Worm (Caenorhabditis elegans) whole organism, young adult: ENCODE results near the gene ZK177.1.

Source experiments
- C06A6.2 ChIP-seq: fragments of 200-800 bp; sonication (Bioruptor generic); conservative IDR thresholded peaks from 2 replicates; pipeline ENCODE4 v1.3.6; 2022; ENCODE audit warnings: missing genetic modification characterization, missing compliant biosample characterization
- F49E8.2 ChIP-seq: sonication (generic microtip); optimal IDR thresholded peaks from 3 replicates; lab custom pipeline; 2017; ENCODE audit warnings: missing genetic modification characterization, mild to moderate bottlenecking, missing compliant biosample characterization, antibody characterized with exemption, moderate library complexity; ENCODE audit not compliant: insufficient read depth
- akir-1 ChIP-seq: fragments of 200-800 bp; sonication (Bioruptor generic); optimal IDR thresholded peaks from 2 replicates; lab custom pipeline; 2018; ENCODE audit warnings: mild to moderate bottlenecking, missing genetic modification characterization, moderate library complexity, missing compliant biosample characterization
- dpff-1 ChIP-seq: sonication (generic microtip); optimal IDR thresholded peaks from 2 replicates; lab custom pipeline; 2017; ENCODE audit warnings: mild to moderate bottlenecking, missing genetic modification characterization, missing compliant biosample characterization
- dpl-1 ChIP-seq: fragments of 150-350 bp; optimal IDR thresholded peaks from 2 replicates; lab custom pipeline; 2014; ENCODE audit warnings: missing biosample characterization, missing genetic modification reagents, missing genetic modification characterization
- hlh-26 ChIP-seq: fragments of 200-800 bp; sonication (Bioruptor generic); conservative IDR thresholded peaks from 2 replicates; pipeline ENCODE4 v1.3.6; 2022; ENCODE audit warnings: missing genetic modification reagents, missing genetic modification characterization, missing compliant biosample characterization
- sptf-2 ChIP-seq: fragments of 200-800 bp; sonication (Bioruptor generic); optimal IDR thresholded peaks from 2 replicates; lab custom pipeline; 2018; ENCODE audit warnings: mild to moderate bottlenecking, missing genetic modification characterization, missing compliant biosample characterization
- unc-62 ChIP-seq: fragments of 150-350 bp; optimal IDR thresholded peaks from 2 replicates; lab custom pipeline; 2014; ENCODE audit warnings: missing biosample characterization, missing genetic modification reagents, missing genetic modification characterization
- xnd-1 ChIP-seq: sonication (generic microtip); optimal IDR thresholded peaks from 2 replicates; lab custom pipeline; 2016; ENCODE audit warnings: missing genotype, missing genetic modification reagents, missing genetic modification characterization, missing compliant biosample characterization

ce11 chrII:5527841-5528240 is at the start of gene ZK177.1:
- TF ChIP-seq sptf-2, result no peak
- TF ChIP-seq dpff-1 (tag; lab: Kevin White, UChicago), result no peak
- TF ChIP-seq hlh-26 (GFP tag; lab: Robert Waterston, UW), result no peak
- no peak for TF ChIP-seq C06A6.2 (GFP tag; lab: Robert Waterston, UW)
- TF ChIP-seq dpl-1, result no peak
- TF ChIP-seq unc-62, result no peak
- TF ChIP-seq xnd-1, result no peak
- no peak for TF ChIP-seq akir-1 (GFP tag; lab: Kevin White, UChicago)
- TF ChIP-seq F49E8.2 (tag; lab: Kevin White, UChicago), result no peak
